Fruit fly (Drosophila melanogaster) whole organism: ENCODE measurements around the gene nSyb.

ENCODE experiments used
- CG8478 ChIP-seq: fragments of >200 bp; optimal IDR thresholded peaks from 2 replicates; lab custom pipeline; 2018; ENCODE audit warnings: inconsistent platforms
- Dll ChIP-seq: fragments of >200 bp; optimal IDR thresholded peaks from 2 replicates; lab custom pipeline; 2017
- EcR ChIP-seq, 2 experiments: fragments of >200 bp; optimal IDR thresholded peaks; 2 replicates each; lab custom pipeline; 2017; ENCODE audit warnings: missing biosample characterization in 2 of 2, missing genetic modification characterization in 2 of 2, missing genetic modification reagents in 2 of 2
- pan ChIP-seq: fragments of >200 bp; optimal IDR thresholded peaks from 2 replicates; lab custom pipeline; 2017
- psq ChIP-seq: fragments of >200 bp; optimal IDR thresholded peaks from 2 replicates; lab custom pipeline; 2017
- usp ChIP-seq: fragments of >200 bp; optimal IDR thresholded peaks from 2 replicates; lab custom pipeline; 2017; ENCODE audit warnings: missing biosample characterization, missing genetic modification characterization, mixed read lengths

Gene nSyb

dm6 chr3L:1637652-1638051 lies at the start of gene nSyb:
nSyb (minus strand) TSS chr3L:1637752.
- TF ChIP-seq usp (GFP tag; lab: Kevin White, UChicago) (no peak), EcR (GFP tag; optimal IDR thresholded peaks at IDR 0.05; lab: Kevin White, UChicago) (no peak), pan (no peak), psq (lab: Kevin White, UChicago) (no peak), CG8478 (lab: Kevin White, UChicago) (no peak), Dll (lab: Kevin White, UChicago) (no peak)

DNA sequence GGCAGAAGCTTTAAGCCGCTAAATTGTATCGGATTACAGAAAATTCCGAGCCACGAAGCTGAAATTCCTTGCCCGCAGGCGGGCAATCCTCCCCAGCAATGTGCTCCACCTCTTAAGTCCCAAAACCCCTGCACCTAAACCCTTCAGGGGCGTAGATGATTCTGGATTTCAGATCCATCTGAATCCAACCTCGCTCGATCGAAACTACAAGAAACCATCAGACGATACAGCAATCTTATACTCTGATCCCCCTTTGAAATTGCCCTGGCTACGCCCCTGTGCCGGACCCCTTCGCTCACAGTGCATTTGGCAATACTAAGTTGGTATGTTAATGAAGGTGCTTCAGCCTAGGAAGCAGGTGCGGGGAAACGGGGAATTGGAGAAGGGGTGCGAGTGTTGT lies 45.5 kb upstream of the nSyb start:
- TF ChIP-seq CG8478 (lab: Kevin White, UChicago) (no peak), usp (GFP tag; lab: Kevin White, UChicago) (no peak), Dll (lab: Kevin White, UChicago) (no peak)

dm6 chr3L:1679394-1679793 lies 41.8 kb upstream of the nSyb start:
- no peak for TF ChIP-seq EcR (GFP tag; optimal IDR thresholded peaks at IDR 0.05; lab: Kevin White, UChicago)
- no peak for TF ChIP-seq CG8478 (lab: Kevin White, UChicago)
- TF ChIP-seq psq (lab: Kevin White, UChicago), result no peak
- no peak for TF ChIP-seq usp (GFP tag; lab: Kevin White, UChicago)
- TF ChIP-seq pan, result no peak
- no peak for TF ChIP-seq Dll (lab: Kevin White, UChicago)

DNA sequence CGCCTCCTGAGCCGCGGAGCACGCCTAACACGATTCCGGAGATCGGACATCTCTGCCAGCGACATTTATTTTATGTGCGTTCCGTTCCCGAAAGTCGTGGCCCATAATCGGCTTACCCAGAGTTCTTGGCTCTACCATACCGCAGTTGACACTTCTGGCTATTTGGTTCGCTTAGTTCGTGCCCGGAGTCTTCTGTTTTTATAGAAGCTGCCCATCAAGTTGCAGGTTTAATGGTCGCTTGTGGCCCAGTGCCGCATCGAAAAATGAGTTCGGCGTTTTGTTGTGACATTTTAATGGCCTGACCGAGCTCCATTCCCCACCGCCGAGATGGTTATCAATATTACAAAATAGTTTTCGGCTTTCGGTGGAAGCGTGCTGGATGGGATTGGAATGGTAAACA lies 38.7 kb upstream of the nSyb start:
- no peak for TF ChIP-seq usp (GFP tag; lab: Kevin White, UChicago)
- TF ChIP-seq EcR (GFP tag; optimal IDR thresholded peaks at IDR 0.05; lab: Kevin White, UChicago), result no peak
- TF ChIP-seq psq (lab: Kevin White, UChicago), result no peak
- no peak for TF ChIP-seq Dll (lab: Kevin White, UChicago)
- TF ChIP-seq CG8478 (lab: Kevin White, UChicago), result no peak
- TF ChIP-seq pan, result no peak

DNA sequence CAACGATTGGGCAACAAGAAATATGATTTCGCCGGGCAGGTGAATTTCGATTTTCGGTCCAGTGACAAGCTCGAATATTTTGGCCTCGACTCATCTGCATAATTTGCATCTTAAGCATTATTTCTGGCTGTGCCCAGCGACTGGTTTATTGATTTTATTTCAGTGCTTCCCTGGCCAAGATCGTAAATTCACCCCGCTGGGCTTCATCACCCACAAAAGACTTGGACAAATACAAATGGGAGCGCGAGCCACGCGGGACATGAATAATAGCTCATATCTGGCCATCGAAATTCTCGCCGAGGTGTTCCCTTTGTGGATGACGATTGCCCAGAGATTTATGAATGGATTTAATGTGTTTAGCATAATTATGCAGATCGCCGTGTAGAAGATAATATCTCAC lies 37.7 kb upstream of the nSyb start:
- TF ChIP-seq Dll (lab: Kevin White, UChicago) (no peak), pan (no peak)

DNA sequence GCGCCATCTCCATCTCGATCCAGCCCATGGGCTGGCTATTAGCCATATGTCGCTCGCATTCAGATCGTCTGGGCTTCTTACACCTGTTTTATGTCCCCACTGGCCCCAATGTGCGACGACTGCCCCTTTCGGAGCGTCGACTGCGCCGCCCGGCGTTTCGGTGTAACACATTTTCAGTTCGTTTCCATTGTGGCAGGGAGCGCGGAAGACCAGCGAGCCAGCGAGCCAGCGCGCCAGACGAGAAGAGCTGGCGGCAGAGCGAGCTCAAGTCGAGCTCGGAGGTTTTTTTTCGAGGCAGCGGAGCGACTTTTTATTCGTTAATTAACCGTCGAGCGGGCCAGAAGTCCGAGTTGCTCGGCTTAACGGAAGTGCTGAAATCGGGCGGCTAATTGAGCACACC lies 36.8 kb upstream of the nSyb start, which contains the start of gene CG7991:
Gene CG7991 (plus strand): TSS at position 329 of the 400 bp plus-strand sequence.
- no peak for TF ChIP-seq Dll (lab: Kevin White, UChicago)
- TF ChIP-seq pan, result no peak
- no peak for TF ChIP-seq CG8478 (lab: Kevin White, UChicago)
- no peak for TF ChIP-seq psq (lab: Kevin White, UChicago)
- no peak for TF ChIP-seq usp (GFP tag; lab: Kevin White, UChicago)
- TF ChIP-seq EcR (GFP tag; optimal IDR thresholded peaks at IDR 0.05; lab: Kevin White, UChicago), result no peak

DNA sequence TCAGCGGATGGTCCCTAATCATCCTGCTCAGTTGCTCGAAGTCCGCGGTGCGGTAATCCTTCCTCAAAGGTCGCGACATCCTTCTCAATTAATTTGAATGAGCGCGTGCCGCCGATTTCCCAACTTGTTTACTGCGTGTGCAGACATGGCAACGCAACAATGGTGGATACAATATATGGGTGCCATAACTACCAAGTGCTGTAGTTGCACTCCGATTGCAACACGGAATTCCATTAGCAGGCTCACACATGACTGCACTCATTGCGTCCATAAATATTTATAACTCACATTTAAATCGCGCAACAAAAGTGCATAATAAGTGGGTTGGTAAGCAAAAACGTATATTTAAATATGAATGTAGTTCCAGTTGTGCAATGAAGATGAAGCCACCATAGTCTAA lies 35.1 kb upstream of the nSyb start, which contains the start of gene CG13930:
Gene CG13930 (minus strand): TSS at position 101 of the 400 bp plus-strand sequence.
- TF ChIP-seq EcR (GFP tag; optimal IDR thresholded peaks at IDR 0.05; lab: Kevin White, UChicago) (no peak), usp (GFP tag; lab: Kevin White, UChicago) (no peak), psq (lab: Kevin White, UChicago) (no peak), pan (no peak), CG8478 (lab: Kevin White, UChicago) (no peak), Dll (lab: Kevin White, UChicago) (no peak)

- no peak for TF ChIP-seq Dll (lab: Kevin White, UChicago)
- TF ChIP-seq psq (lab: Kevin White, UChicago), result no peak
- TF ChIP-seq usp (GFP tag; lab: Kevin White, UChicago), result no peak
Measured at dm6 chr3L:1670008-1670407, 32.5 kb upstream of the nSyb start, which contains the start of gene RabX5. RabX5 (minus strand) TSS chr3L:1670108.

dm6 chr3L:1668504-1668903 lies 31.0 kb upstream of the nSyb start, which contains the start of gene RpL23A:
RpL23A (minus strand) TSS chr3L:1668654.
- TF ChIP-seq CG8478 (lab: Kevin White, UChicago) (no peak), usp (GFP tag; lab: Kevin White, UChicago) (no peak), pan (no peak), Dll (lab: Kevin White, UChicago) (no peak), EcR (GFP tag; optimal IDR thresholded peaks at IDR 0.05; lab: Kevin White, UChicago) (no peak), psq (lab: Kevin White, UChicago) (no peak)

dm6 chr3L:1667423-1667822 lies 29.9 kb upstream of the nSyb start:
- TF ChIP-seq usp (GFP tag; lab: Kevin White, UChicago) (no peak), EcR (GFP tag; optimal IDR thresholded peaks at IDR 0.05; lab: Kevin White, UChicago) (no peak), CG8478 (lab: Kevin White, UChicago) (no peak), Dll (lab: Kevin White, UChicago) (no peak), pan (no peak), psq (lab: Kevin White, UChicago) (no peak)

dm6 chr3L:1665544-1665943 lies 28.0 kb upstream of the nSyb start:
- TF ChIP-seq Dll (lab: Kevin White, UChicago) (no peak), usp (GFP tag; lab: Kevin White, UChicago) (no peak), EcR (GFP tag; optimal IDR thresholded peaks at IDR 0.05; lab: Kevin White, UChicago) (no peak), psq (lab: Kevin White, UChicago) (no peak), CG8478 (lab: Kevin White, UChicago) (no peak), pan (no peak)

DNA sequence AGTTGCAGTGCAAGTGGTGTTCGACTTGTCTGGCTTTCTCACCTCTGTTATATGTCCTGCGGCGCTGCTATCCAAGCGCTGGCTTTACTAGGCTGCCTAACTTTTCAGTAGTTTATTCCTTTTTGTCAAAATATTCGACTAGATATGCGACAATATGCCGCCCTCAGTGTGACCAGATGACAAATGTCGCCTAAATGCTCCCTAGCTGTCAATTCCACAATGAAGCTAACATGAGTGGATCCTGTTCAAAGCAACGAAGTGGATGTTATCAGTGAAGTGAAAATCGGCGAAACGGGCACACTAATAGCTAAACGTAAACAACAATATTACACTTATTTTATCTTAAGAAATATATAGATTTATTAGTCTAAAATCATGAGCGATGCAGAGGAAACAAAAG lies 27.3 kb upstream of the nSyb start, which contains the start of the genes Srrm234 and CG7974:
Gene Srrm234 (minus strand): TSS at position 189 of the 400 bp plus-strand sequence.
Gene CG7974 (plus strand): TSS at position 263 of the 400 bp plus-strand sequence.
- TF ChIP-seq pan, result no peak
- no peak for TF ChIP-seq Dll (lab: Kevin White, UChicago)
- no peak for TF ChIP-seq EcR (GFP tag; optimal IDR thresholded peaks at IDR 0.05; lab: Kevin White, UChicago)

DNA sequence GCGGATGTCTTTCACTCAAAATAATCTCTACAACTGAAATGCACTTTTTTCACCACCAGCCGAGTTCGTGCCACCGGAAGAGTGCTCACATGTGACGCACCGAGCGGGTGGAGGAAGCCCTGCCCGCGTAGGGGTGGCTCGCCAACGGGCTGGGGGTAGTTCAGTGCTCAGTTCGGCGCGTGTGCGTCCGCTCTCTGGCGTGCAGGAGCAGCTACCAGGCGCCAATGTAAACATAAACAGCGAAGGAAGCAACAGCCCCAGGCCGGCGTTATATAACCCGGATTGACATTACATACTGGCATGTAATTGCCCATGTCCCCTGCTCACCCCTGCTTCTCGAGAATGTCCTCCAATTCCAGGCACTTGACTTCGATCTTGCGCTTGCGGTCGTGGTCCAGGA lies 26.7 kb upstream of the nSyb start:
- TF ChIP-seq Dll (lab: Kevin White, UChicago) (no peak), pan (no peak), CG8478 (lab: Kevin White, UChicago) (no peak), EcR (GFP tag; optimal IDR thresholded peaks at IDR 0.05; lab: Kevin White, UChicago) (no peak), usp (GFP tag; lab: Kevin White, UChicago) (no peak), psq (lab: Kevin White, UChicago) (no peak)
